ENCODE assay signal across 5 worm cellular contexts in genomic region chrII:2752536-2752935, ce11.
A peak's percentile ranks its signal among the peaks of the same experiment; 100 is the strongest.
TF ChIP-seq lines count a peak whose summit lies in the region.

F29A7.6 (minus strand) TSS chrII:2752611.

TF ChIP-seq in whole organism, L1 larva, 84 proteins besides CTCF, POLR2A, EP300 and RAD21 (continues in another document):
- TF ChIP-seq unc-98 (GFP tag; IDR thresholded peaks at IDR 0.05; lab: Robert Waterston, UW) (peak; percentile 68), tlp-1 (tag; optimal IDR thresholded peaks at IDR 0.05; lab: Kevin White, UChicago) (no peak), hlh-17 (GFP tag; optimal IDR thresholded peaks at IDR 0.05; lab: Kevin White, UChicago; ENCODE audit: borderline replicate concordance) (no peak), blmp-1 (tag; optimal IDR thresholded peaks at IDR 0.05; lab: Kevin White, UChicago) (no peak), mdl-1 (tag; optimal IDR thresholded peaks at IDR 0.05; lab: Kevin White, UChicago) (peak in 1 of 2 experiments; percentile 2), tbx-2 (tag; optimal IDR thresholded peaks at IDR 0.05; lab: Kevin White, UChicago) (peak; percentile 78), nhr-90 (tag; optimal IDR thresholded peaks at IDR 0.05; lab: Kevin White, UChicago; ENCODE audit: poor library complexity) (peak; percentile 79), nhr-28 (tag; optimal IDR thresholded peaks at IDR 0.05; lab: Kevin White, UChicago) (no peak), lsy-2 (tag; optimal IDR thresholded peaks at IDR 0.05; lab: Kevin White, UChicago) (peak in 1 of 2 experiments; percentile 69), grh-1 (GFP tag; IDR thresholded peaks at IDR 0.05; lab: Robert Waterston, UW) (0 out of 2 replicates have a peak, but pooled peaks have one; percentile 19), fkh-10 (GFP tag; optimal IDR thresholded peaks at IDR 0.05; lab: Kevin White, UChicago) (no peak), ceh-90 (tag; optimal IDR thresholded peaks at IDR 0.05; lab: Kevin White, UChicago) (peak; percentile 86), isw-1 (GFP tag; IDR thresholded peaks at IDR 0.05; lab: Robert Waterston, UW) (peak; percentile 50), ets-5 (GFP tag; IDR thresholded peaks at IDR 0.05; lab: Robert Waterston, UW) (no peak), dsc-1 (tag; optimal IDR thresholded peaks at IDR 0.05; lab: Kevin White, UChicago) (peak; percentile 78), hpl-2 (GFP tag; optimal IDR thresholded peaks at IDR 0.05; lab: Kevin White, UChicago) (no peak), egl-27 (tag; optimal IDR thresholded peaks at IDR 0.05; lab: Kevin White, UChicago) (no peak)

TF ChIP-seq in whole organism, L3 larva, 47 proteins besides CTCF, POLR2A, EP300 and RAD21 (continues in another document):
- no peak for TF ChIP-seq fos-1 (tag; optimal IDR thresholded peaks at IDR 0.05; lab: Kevin White, UChicago)
- peak; percentile 79 for TF ChIP-seq lin-15B (tag; optimal IDR thresholded peaks at IDR 0.05; lab: Kevin White, UChicago)
- no peak for TF ChIP-seq ceh-9 (tag; optimal IDR thresholded peaks at IDR 0.05; lab: Kevin White, UChicago)
- TF ChIP-seq mml-1 (tag; optimal IDR thresholded peaks at IDR 0.05; lab: Kevin White, UChicago), result no peak
- TF ChIP-seq unc-62 (GFP tag; optimal IDR thresholded peaks at IDR 0.05; lab: Kevin White, UChicago), result no peak
- TF ChIP-seq ceh-16 (tag; optimal IDR thresholded peaks at IDR 0.05; lab: Kevin White, UChicago), result no peak
- peak; percentile 47 for TF ChIP-seq nhr-43 (tag; optimal IDR thresholded peaks at IDR 0.05; lab: Kevin White, UChicago; ENCODE audit: poor library complexity, severe bottlenecking)
- no peak for TF ChIP-seq ztf-11 (tag; optimal IDR thresholded peaks at IDR 0.05; lab: Kevin White, UChicago)
- no peak for TF ChIP-seq nhr-77 (tag; optimal IDR thresholded peaks at IDR 0.05; lab: Kevin White, UChicago)
- no peak for TF ChIP-seq skn-1 (tag; optimal IDR thresholded peaks at IDR 0.05; lab: Kevin White, UChicago)
- TF ChIP-seq elt-1 (tag; optimal IDR thresholded peaks at IDR 0.05; lab: Kevin White, UChicago), result no peak
- no peak for TF ChIP-seq sea-2 (GFP tag; optimal IDR thresholded peaks at IDR 0.05; lab: Kevin White, UChicago)
- no peak for TF ChIP-seq mdl-1 (tag; optimal IDR thresholded peaks at IDR 0.05; lab: Kevin White, UChicago)
- no peak for TF ChIP-seq nhr-25 (tag; optimal IDR thresholded peaks at IDR 0.05; lab: Kevin White, UChicago)
- no peak for TF ChIP-seq daf-12 (tag; optimal IDR thresholded peaks at IDR 0.05; lab: Kevin White, UChicago)
- no peak for TF ChIP-seq nhr-11 (tag; optimal IDR thresholded peaks at IDR 0.05; lab: Kevin White, UChicago)
- TF ChIP-seq eor-1 (tag; optimal IDR thresholded peaks at IDR 0.05; lab: Kevin White, UChicago), result no peak
- no peak for TF ChIP-seq elt-3 (tag; optimal IDR thresholded peaks at IDR 0.05; lab: Kevin White, UChicago)
- no peak for TF ChIP-seq ceh-82 (tag; optimal IDR thresholded peaks at IDR 0.05; lab: Kevin White, UChicago)
- TF ChIP-seq nhr-67 (tag; optimal IDR thresholded peaks at IDR 0.05; lab: Kevin White, UChicago), result no peak

TF ChIP-seq in whole organism, early embryonic, 17 proteins besides CTCF, POLR2A, EP300 and RAD21:
- no peak for TF ChIP-seq flt-1 (GFP tag; IDR thresholded peaks at IDR 0.05; lab: Robert Waterston, UW)
- TF ChIP-seq hmbx-1 (tag; optimal IDR thresholded peaks at IDR 0.05; lab: Kevin White, UChicago), result no peak
- TF ChIP-seq pes-1 (GFP tag; IDR thresholded peaks at IDR 0.05; lab: Robert Waterston, UW), result 0 out of 2 replicates have a peak, but pooled peaks have one; percentile 58
- TF ChIP-seq tbx-11 (GFP tag; IDR thresholded peaks at IDR 0.05; lab: Robert Waterston, UW), result no peak

TF ChIP-seq in whole organism, midembryonic, 9 proteins besides CTCF, POLR2A, EP300 and RAD21:
- peak; percentile 72; the same call in 1 of the 2 replicates for TF ChIP-seq ztf-23 (GFP tag; IDR thresholded peaks at IDR 0.05; lab: Robert Waterston, UW)
- peak; percentile 20 for TF ChIP-seq cog-1 (tag; optimal IDR thresholded peaks at IDR 0.05; lab: Kevin White, UChicago)
- no peak for TF ChIP-seq klf-2 (GFP tag; conservative IDR thresholded peaks at IDR 0.05; lab: Robert Waterston, UW)
- no peak for TF ChIP-seq T22C8.4 (GFP tag; IDR thresholded peaks at IDR 0.05; lab: Robert Waterston, UW)
- TF ChIP-seq med-1 (GFP tag; optimal IDR thresholded peaks at IDR 0.05; lab: Kevin White, UChicago; ENCODE audit: insufficient read depth), result no peak
- TF ChIP-seq tab-1 (GFP tag; IDR thresholded peaks at IDR 0.05; lab: Robert Waterston, UW), result no peak
- TF ChIP-seq ztf-29 (GFP tag; IDR thresholded peaks at IDR 0.05; lab: Robert Waterston, UW), result no peak
- TF ChIP-seq flt-1 (GFP tag; IDR thresholded peaks at IDR 0.05; lab: Robert Waterston, UW), result peak; percentile 65

TF ChIP-seq in whole organism, young adult, 124 proteins besides CTCF, POLR2A, EP300 and RAD21 (continues in another document):
- TF ChIP-seq tlf-1 (GFP tag; optimal IDR thresholded peaks at IDR 0.05; lab: Kevin White, UChicago), result no peak
- TF ChIP-seq nfya-1 (tag; optimal IDR thresholded peaks at IDR 0.05; lab: Kevin White, UChicago; ENCODE audit: borderline replicate concordance, insufficient read depth), result no peak
- no peak for TF ChIP-seq ztf-26 (tag; optimal IDR thresholded peaks at IDR 0.05; lab: Kevin White, UChicago)
- TF ChIP-seq ztf-3 (GFP tag; optimal IDR thresholded peaks at IDR 0.05; lab: Kevin White, UChicago), result no peak
- TF ChIP-seq F10E7.11 (tag; optimal IDR thresholded peaks at IDR 0.05; lab: Kevin White, UChicago), result no peak
- peak; percentile 69; the same call in 1 of the 2 replicates for TF ChIP-seq ztf-28 (GFP tag; IDR thresholded peaks at IDR 0.05; lab: Robert Waterston, UW)
- TF ChIP-seq attf-3 (GFP tag; conservative IDR thresholded peaks at IDR 0.05; lab: Robert Waterston, UW), result no peak
- no peak for TF ChIP-seq mel-28 (tag; optimal IDR thresholded peaks at IDR 0.05; lab: Kevin White, UChicago; ENCODE audit: borderline replicate concordance)
- no peak for TF ChIP-seq F49E8.2 (tag; optimal IDR thresholded peaks at IDR 0.05; lab: Kevin White, UChicago; ENCODE audit: insufficient read depth)
- TF ChIP-seq hlh-26 (GFP tag; conservative IDR thresholded peaks at IDR 0.05; lab: Robert Waterston, UW), result no peak
- TF ChIP-seq madf-8 (GFP tag; conservative IDR thresholded peaks at IDR 0.05; lab: Robert Waterston, UW), result peak; percentile 23
- peak; percentile 63; the same call in 1 of the 2 replicates for TF ChIP-seq dox-1 (GFP tag; IDR thresholded peaks at IDR 0.05; lab: Robert Waterston, UW)
- no peak for TF ChIP-seq sea-2 (GFP tag; IDR thresholded peaks at IDR 0.05; lab: Robert Waterston, UW)
- no peak for TF ChIP-seq nhr-90 (tag; optimal IDR thresholded peaks at IDR 0.05; lab: Kevin White, UChicago)
- no peak for TF ChIP-seq attf-6 (GFP tag; IDR thresholded peaks at IDR 0.05; lab: Robert Waterston, UW)
- peak; percentile 13 for TF ChIP-seq lsl-1 (GFP tag; optimal IDR thresholded peaks at IDR 0.05; lab: Kevin White, UChicago)
- no peak for TF ChIP-seq C06A6.2 (GFP tag; conservative IDR thresholded peaks at IDR 0.05; lab: Robert Waterston, UW)
- peak; percentile 31 for TF ChIP-seq K12H6.12 (tag; optimal IDR thresholded peaks at IDR 0.05; lab: Kevin White, UChicago)
- no peak for TF ChIP-seq bed-1 (GFP tag; IDR thresholded peaks at IDR 0.05; lab: Robert Waterston, UW)
- TF ChIP-seq egl-18 (GFP tag; IDR thresholded peaks at IDR 0.05; lab: Robert Waterston, UW), result no peak
- no peak for TF ChIP-seq ccch-3 (GFP tag; optimal IDR thresholded peaks at IDR 0.05; lab: Kevin White, UChicago)
- no peak for TF ChIP-seq lin-26 (GFP tag; IDR thresholded peaks at IDR 0.05; lab: Robert Waterston, UW)
- TF ChIP-seq lin-40 (tag; optimal IDR thresholded peaks at IDR 0.05; lab: Kevin White, UChicago), result no peak
- no peak for TF ChIP-seq F52B5.7 (tag; optimal IDR thresholded peaks at IDR 0.05; lab: Kevin White, UChicago)
- 0 out of 2 replicates have a peak, but pooled peaks have one; percentile 55 for TF ChIP-seq bed-2 (GFP tag; IDR thresholded peaks at IDR 0.05; lab: Robert Waterston, UW)
- TF ChIP-seq F57A8.1 (GFP tag; optimal IDR thresholded peaks at IDR 0.05; lab: Kevin White, UChicago), result no peak
- no peak for TF ChIP-seq Y53G8AR.9 (GFP tag; conservative IDR thresholded peaks at IDR 0.05; lab: Robert Waterston, UW)
- no peak for TF ChIP-seq sptf-2 (GFP tag; optimal IDR thresholded peaks at IDR 0.05; lab: Kevin White, UChicago)
- no peak for TF ChIP-seq cebp-1 (GFP tag; IDR thresholded peaks at IDR 0.05; lab: Robert Waterston, UW)
- TF ChIP-seq cebp-1 (tag; optimal IDR thresholded peaks at IDR 0.05; lab: Kevin White, UChicago), result no peak
- no peak for TF ChIP-seq rpc-1 (optimal IDR thresholded peaks at IDR 0.05; lab: Kevin White, UChicago)
- TF ChIP-seq rpc-1 (tag; optimal IDR thresholded peaks at IDR 0.05; lab: Kevin White, UChicago), result no peak
- no peak for TF ChIP-seq nhr-120 (GFP tag; IDR thresholded peaks at IDR 0.05; lab: Robert Waterston, UW)
- TF ChIP-seq B0336.3 (GFP tag; IDR thresholded peaks at IDR 0.05; lab: Robert Waterston, UW), result no peak
- no peak for TF ChIP-seq ceh-40 (GFP tag; IDR thresholded peaks at IDR 0.05; lab: Robert Waterston, UW)
- no peak for TF ChIP-seq K11D2.4 (GFP tag; IDR thresholded peaks at IDR 0.05; lab: Robert Waterston, UW)
- TF ChIP-seq ceh-58 (GFP tag; IDR thresholded peaks at IDR 0.05; lab: Robert Waterston, UW), result no peak
- TF ChIP-seq mes-4 (tag; optimal IDR thresholded peaks at IDR 0.05; lab: Kevin White, UChicago), result no peak
- TF ChIP-seq ceh-27 (GFP tag; optimal IDR thresholded peaks at IDR 0.05; lab: Kevin White, UChicago), result peak; percentile 54
- TF ChIP-seq D2030.7 (GFP tag; IDR thresholded peaks at IDR 0.05; lab: Robert Waterston, UW), result peak; percentile 55
- TF ChIP-seq nhr-179 (tag; optimal IDR thresholded peaks at IDR 0.05; lab: Kevin White, UChicago), result no peak
- TF ChIP-seq F33H1.4 (GFP tag; IDR thresholded peaks at IDR 0.05; lab: Robert Waterston, UW), result peak; percentile 36; the same call in 1 of the 2 replicates
- no peak for TF ChIP-seq zim-3 (tag; optimal IDR thresholded peaks at IDR 0.05; lab: Kevin White, UChicago)
- TF ChIP-seq xnd-1 (tag; optimal IDR thresholded peaks at IDR 0.05; lab: Kevin White, UChicago), result no peak
- no peak for TF ChIP-seq ceh-91 (GFP tag; IDR thresholded peaks at IDR 0.05; lab: Robert Waterston, UW)
- no peak for TF ChIP-seq madf-3 (GFP tag; IDR thresholded peaks at IDR 0.05; lab: Robert Waterston, UW)
- TF ChIP-seq Y53F4B.3 (GFP tag; IDR thresholded peaks at IDR 0.05; lab: Robert Waterston, UW), result no peak
- TF ChIP-seq F23B12.7 (tag; optimal IDR thresholded peaks at IDR 0.05; lab: Kevin White, UChicago; ENCODE audit: insufficient read depth), result no peak
- no peak for TF ChIP-seq ama-1 (optimal IDR thresholded peaks at IDR 0.05; lab: Kevin White, UChicago)
- no peak for TF ChIP-seq ama-1 (GFP tag; optimal IDR thresholded peaks at IDR 0.05; lab: Kevin White, UChicago)

Comparison
In these comparisons a context has a peak if more than half of its experiments do, and no peak if none do; other contexts are left out.
1. Of the 8 proteins assayed by ChIP-seq in both whole organism, young adult and whole organism, L1 larva: peak only in whole organism, young adult: none; only in whole organism, L1 larva: dpl-1, efl-1, lin-35, nhr-90 and snpc-4; in both: unc-130; in neither: 2.